Worm (Caenorhabditis elegans): Measurements from ENCODE around the gene ergo-1.

- TF ChIP-seq unc-39 (tag; optimal IDR thresholded peaks at IDR 0.05) (no peak), nhr-237 (tag; optimal IDR thresholded peaks at IDR 0.05) (no peak), lsy-2 (tag; optimal IDR thresholded peaks at IDR 0.05) (no peak), sptf-1 (tag; optimal IDR thresholded peaks at IDR 0.05) (no peak), nhr-2 (tag; optimal IDR thresholded peaks at IDR 0.05) (no peak), snpc-4 (tag; optimal IDR thresholded peaks at IDR 0.05) (no peak), ceh-43 (GFP tag; optimal IDR thresholded peaks at IDR 0.05) (no peak)
These were observed 58.9 kb downstream of the ergo-1 start, which contains the start of gene K10C9.7 for ce11 chrV:1067468-1067867.

All from whole organism, mixed stage, embryonic.